Worm (Caenorhabditis elegans) whole organism, late embryonic: ENCODE data around the gene Y42G9A.1.
"Not testable (repeated sequence)": the region's sequence is repeated elsewhere in the genome, so short reads cannot be mapped to it uniquely, and the experiment has no call there.

Experiments used
- fkh-10 ChIP-seq: fragments of 150-350 bp; optimal IDR thresholded peaks from 2 replicates; lab custom pipeline; 2014; ENCODE audit warnings: missing biosample characterization, missing genetic modification reagents, missing genetic modification characterization
- hlh-15 ChIP-seq: sonication (generic microtip); optimal IDR thresholded peaks from 2 replicates; lab custom pipeline; 2016; ENCODE audit warnings: missing genetic modification characterization, missing compliant biosample characterization
- lim-6 ChIP-seq: sonication (generic microtip); optimal IDR thresholded peaks from 2 replicates; lab custom pipeline; 2016; ENCODE audit warnings: missing genetic modification characterization, missing compliant biosample characterization

DNA sequence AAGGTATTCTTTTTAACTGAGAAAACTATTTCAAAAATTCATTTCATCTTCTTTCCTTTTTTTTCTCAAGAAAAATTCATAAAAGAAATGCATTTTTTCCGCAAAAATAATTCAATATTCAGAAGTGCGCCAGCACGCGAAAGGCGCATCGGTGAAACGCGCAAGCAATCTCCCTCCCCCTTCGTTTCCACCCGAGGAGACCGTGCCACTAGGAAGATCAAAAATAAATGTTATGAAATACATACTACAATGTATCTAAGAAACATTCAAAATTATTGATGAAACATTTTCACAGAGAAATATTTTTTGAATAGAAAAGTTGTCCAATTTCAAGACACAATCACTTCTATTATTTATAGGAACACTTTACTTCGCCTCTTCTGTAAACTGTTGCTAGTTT is 38.3 kb downstream of the Y42G9A.1 start:
- not testable (repeated sequence) for TF ChIP-seq fkh-10 (GFP tag; lab: Kevin White, UChicago); lim-6 (tag; lab: Kevin White, UChicago); hlh-15 (tag; lab: Kevin White, UChicago)
